Worm (Caenorhabditis elegans) whole organism, late embryonic: ENCODE results near the gene C27D8.2.

Source experiments
- C38D4.7 ChIP-seq: fragments of 200-800 bp; sonication (Bioruptor generic); optimal IDR thresholded peaks from 2 replicates; lab custom pipeline; 2018; ENCODE audit warnings: mild to moderate bottlenecking, missing genetic modification characterization, moderate library complexity, missing compliant biosample characterization
- ceh-14 ChIP-seq: sonication (generic microtip); optimal IDR thresholded peaks from 2 replicates; lab custom pipeline; 2016; ENCODE audit warnings: missing genotype, missing genetic modification characterization, missing compliant biosample characterization
- ceh-18 ChIP-seq: sonication (generic microtip); optimal IDR thresholded peaks from 2 replicates; lab custom pipeline; 2016; ENCODE audit warnings: missing genetic modification characterization, missing compliant biosample characterization
- ceh-2 ChIP-seq: sonication (generic microtip); optimal IDR thresholded peaks from 2 replicates; lab custom pipeline; 2016; ENCODE audit warnings: missing genotype, missing genetic modification characterization, missing compliant biosample characterization
- ceh-24 ChIP-seq: sonication (generic microtip); optimal IDR thresholded peaks from 2 replicates; lab custom pipeline; 2016; ENCODE audit warnings: mild to moderate bottlenecking, missing genetic modification characterization, missing compliant biosample characterization
- ceh-34 ChIP-seq: sonication (generic microtip); optimal IDR thresholded peaks from 2 replicates; lab custom pipeline; 2016; ENCODE audit warnings: mild to moderate bottlenecking, missing genetic modification characterization, missing compliant biosample characterization
- ceh-48 ChIP-seq: sonication (generic microtip); optimal IDR thresholded peaks from 2 replicates; lab custom pipeline; 2016; ENCODE audit warnings: missing genetic modification characterization, inconsistent platforms, missing compliant biosample characterization
- dmd-4 ChIP-seq: sonication (generic microtip); optimal IDR thresholded peaks from 2 replicates; lab custom pipeline; 2016; ENCODE audit warnings: borderline replicate concordance, missing genetic modification characterization, missing compliant biosample characterization
- dve-1 ChIP-seq: sonication (generic microtip); optimal IDR thresholded peaks from 2 replicates; lab custom pipeline; 2017; ENCODE audit warnings: antibody characterized with exemption, mild to moderate bottlenecking, missing genetic modification characterization, missing compliant biosample characterization
- ets-4 ChIP-seq: sonication (generic microtip); optimal IDR thresholded peaks from 2 replicates; lab custom pipeline; 2016; ENCODE audit warnings: missing genetic modification characterization, missing compliant biosample characterization
- eyg-1 ChIP-seq: sonication (generic microtip); optimal IDR thresholded peaks from 2 replicates; lab custom pipeline; 2016; ENCODE audit warnings: missing genotype, missing genetic modification characterization, missing compliant biosample characterization
- fkh-6 ChIP-seq: sonication (generic microtip); optimal IDR thresholded peaks from 2 replicates; lab custom pipeline; 2016; ENCODE audit warnings: missing genetic modification characterization, missing compliant biosample characterization
- hlh-15 ChIP-seq: sonication (generic microtip); optimal IDR thresholded peaks from 2 replicates; lab custom pipeline; 2016; ENCODE audit warnings: missing genetic modification characterization, missing compliant biosample characterization
- hlh-6 ChIP-seq: sonication (generic microtip); optimal IDR thresholded peaks from 2 replicates; lab custom pipeline; 2016; ENCODE audit warnings: missing genotype, missing genetic modification characterization, missing compliant biosample characterization
- lin-11 ChIP-seq: fragments of 200-800 bp; sonication (Bioruptor generic); optimal IDR thresholded peaks from 2 replicates; lab custom pipeline; 2018; ENCODE audit warnings: mild to moderate bottlenecking, missing genetic modification characterization, missing compliant biosample characterization
- madf-2 ChIP-seq: sonication (generic microtip); optimal IDR thresholded peaks from 2 replicates; lab custom pipeline; 2017; ENCODE audit warnings: missing genetic modification characterization, missing compliant biosample characterization
- mec-3 ChIP-seq: sonication (generic microtip); optimal IDR thresholded peaks from 2 replicates; lab custom pipeline; 2016; ENCODE audit warnings: borderline replicate concordance, missing genetic modification characterization, missing compliant biosample characterization
- nfya-1 ChIP-seq: sonication (generic microtip); optimal IDR thresholded peaks from 2 replicates; lab custom pipeline; 2017; ENCODE audit warnings: missing genetic modification characterization, mild to moderate bottlenecking, missing compliant biosample characterization, antibody characterized with exemption, moderate library complexity
- odd-2 ChIP-seq: sonication (generic microtip); optimal IDR thresholded peaks from 2 replicates; lab custom pipeline; 2017; ENCODE audit warnings: antibody characterized with exemption, mild to moderate bottlenecking, missing genetic modification characterization, missing compliant biosample characterization
- pat-9 ChIP-seq: fragments of 200-800 bp; sonication (Bioruptor generic); optimal IDR thresholded peaks from 2 replicates; lab custom pipeline; 2018; ENCODE audit warnings: mild to moderate bottlenecking, missing genetic modification characterization, moderate library complexity, missing compliant biosample characterization
- pros-1 ChIP-seq: fragments of 150-350 bp; optimal IDR thresholded peaks from 2 replicates; lab custom pipeline; 2014; ENCODE audit warnings: missing biosample characterization, missing genetic modification reagents, missing genetic modification characterization
- ref-2 ChIP-seq: sonication (generic microtip); optimal IDR thresholded peaks from 2 replicates; lab custom pipeline; 2016; ENCODE audit warnings: missing genetic modification characterization, missing compliant biosample characterization
- rnt-1 ChIP-seq: sonication (generic microtip); optimal IDR thresholded peaks from 2 replicates; lab custom pipeline; 2016; ENCODE audit warnings: missing genetic modification characterization, missing compliant biosample characterization
- sox-2 ChIP-seq: fragments of 200-800 bp; sonication (Bioruptor generic); IDR thresholded peaks from 2 replicates; pipeline ENCODE4 v1.3.6; 2022; ENCODE audit warnings: missing genetic modification reagents, missing genetic modification characterization, missing compliant biosample characterization
- sox-4 ChIP-seq: sonication (generic microtip); optimal IDR thresholded peaks from 2 replicates; lab custom pipeline; 2017; ENCODE audit warnings: mild to moderate bottlenecking, missing genetic modification characterization, inconsistent platforms, missing compliant biosample characterization
- syd-9 ChIP-seq: sonication (generic microtip); optimal IDR thresholded peaks from 2 replicates; lab custom pipeline; 2016; ENCODE audit warnings: mild to moderate bottlenecking, missing genetic modification characterization, moderate library complexity, missing compliant biosample characterization
- unc-3 ChIP-seq, 2 experiments: fragments of 200-800 bp in 1 of 2; sonication (Bioruptor generic) in 1 of 2; sonication (generic microtip) in 1 of 2; conservative IDR thresholded peaks in 1 of 2; optimal IDR thresholded peaks in 1 of 2; 2 replicates each; pipeline versions ENCODE4 v1.3.6 to Lab custom; 2016 to 2022; ENCODE audit warnings: missing compliant biosample characterization in 2 of 2, missing genetic modification characterization in 2 of 2, missing genetic modification reagents in 1 of 2
- unc-42 ChIP-seq: sonication (generic microtip); optimal IDR thresholded peaks from 2 replicates; lab custom pipeline; 2016; ENCODE audit warnings: missing genotype, missing genetic modification characterization, missing compliant biosample characterization

The C27D8.2 gene

DNA sequence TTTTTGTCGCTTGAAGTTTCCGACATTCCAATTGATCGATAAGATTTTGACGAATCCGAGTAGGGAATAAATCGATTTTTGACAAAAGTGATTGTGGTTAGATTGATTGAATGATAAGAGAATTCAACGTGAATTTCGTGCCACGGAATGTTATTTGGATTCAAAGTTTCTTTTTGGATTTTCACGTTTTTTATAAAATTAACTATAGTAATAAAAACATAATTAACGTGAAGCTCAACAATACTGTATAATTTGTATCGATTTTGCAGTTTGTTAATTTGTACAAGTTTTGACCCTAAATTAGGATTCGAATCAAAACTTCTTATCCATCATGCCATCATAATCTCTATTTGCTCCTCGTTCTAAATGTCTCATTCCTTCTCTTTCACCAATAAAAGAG lies 33.7 kb downstream of the C27D8.2 start, which contains the start of gene C36H8.1:
Gene C36H8.1, minus strand, starts transcription at position 101 of the 400 bp plus-strand sequence.
- TF ChIP-seq ceh-14 (no peak), pros-1 (tag; lab: Kevin White, UChicago) (no peak), ceh-34 (tag; lab: Kevin White, UChicago) (no peak), lin-11 (tag; lab: Kevin White, UChicago) (no peak)

DNA sequence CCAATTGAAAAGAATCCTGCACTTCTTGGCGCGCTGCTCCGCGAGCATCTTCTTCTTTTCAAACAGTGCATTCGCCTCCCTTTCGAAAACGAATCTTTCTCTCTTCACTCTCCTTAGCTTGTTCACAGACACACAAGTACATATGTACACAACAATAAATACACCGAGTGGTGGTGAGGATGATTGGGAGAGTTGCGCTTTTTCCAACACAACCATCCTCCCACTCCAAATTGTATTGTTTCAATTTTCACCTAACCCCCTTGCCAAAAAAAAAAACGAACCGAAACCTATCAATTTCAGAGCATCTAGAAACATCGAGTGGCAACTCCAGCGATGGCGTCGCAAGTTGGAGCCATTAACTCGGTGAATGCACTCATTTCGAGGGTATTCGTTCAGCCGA lies 35.3 kb downstream of the C27D8.2 start, which contains the start of gene inx-6:
Gene inx-6, plus strand, starts transcription at position 301 of the 400 bp plus-strand sequence.
- no peak for TF ChIP-seq unc-3 (GFP tag; conservative IDR thresholded peaks at IDR 0.05; lab: Robert Waterston, UW)
- no peak for TF ChIP-seq unc-3 (tag; optimal IDR thresholded peaks at IDR 0.05; lab: Kevin White, UChicago)
- TF ChIP-seq dve-1 (tag; lab: Kevin White, UChicago) = no peak
- TF ChIP-seq hlh-15 (tag; lab: Kevin White, UChicago) = no peak

DNA sequence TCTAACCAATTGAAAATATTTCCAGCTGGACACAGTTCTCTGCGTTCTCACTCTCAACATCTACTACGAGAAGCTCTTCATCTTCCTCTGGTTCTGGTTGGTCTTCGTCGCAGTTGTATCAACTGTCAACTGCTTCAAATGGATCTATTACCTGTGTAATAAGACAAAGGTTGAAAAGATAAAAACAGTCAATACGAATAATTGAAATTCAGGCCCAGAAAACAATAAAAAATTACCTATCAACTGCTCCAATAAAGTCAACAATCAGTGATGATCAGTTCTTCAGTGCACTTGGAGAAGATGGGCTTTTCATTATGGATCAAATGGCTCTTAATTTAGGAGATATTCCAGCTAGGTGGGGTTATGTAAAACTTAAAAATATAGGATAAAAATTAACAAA lies 37.7 kb downstream of the C27D8.2 start:
- TF ChIP-seq sox-4 (tag; lab: Kevin White, UChicago) (no peak), odd-2 (tag; lab: Kevin White, UChicago) (no peak), ceh-18 (no peak), hlh-6 (no peak), rnt-1 (tag; lab: Kevin White, UChicago) (no peak), eyg-1 (tag; lab: Kevin White, UChicago) (no peak), sox-2 (no peak), ceh-48 (no peak), syd-9 (tag; lab: Kevin White, UChicago) (no peak), madf-2 (tag; lab: Kevin White, UChicago) (no peak), C38D4.7 (no peak), pat-9 (no peak), fkh-6 (tag; lab: Kevin White, UChicago) (no peak)

ce11 chrIV:12754170-12754569 lies 43.2 kb downstream of the C27D8.2 start:
- no peak for TF ChIP-seq ref-2 (tag; lab: Kevin White, UChicago)
- TF ChIP-seq ceh-18 = no peak
- TF ChIP-seq nfya-1 (tag; lab: Kevin White, UChicago) = peak; percentile 60
- TF ChIP-seq ceh-24 = no peak

ce11 chrIV:12755641-12756040 lies 44.6 kb downstream of the C27D8.2 start:
- no peak for TF ChIP-seq dmd-4
- no peak for TF ChIP-seq mec-3 (tag; lab: Kevin White, UChicago)
- peak; percentile 69 for TF ChIP-seq nfya-1 (tag; lab: Kevin White, UChicago)

ce11 chrIV:12757470-12757869 lies 46.5 kb downstream of the C27D8.2 start, which contains the start of gene flp-9:
flp-9 (minus strand) TSS chrIV:12757570.
- TF ChIP-seq ets-4 = no peak
- TF ChIP-seq lin-11 (tag; lab: Kevin White, UChicago) = no peak

DNA sequence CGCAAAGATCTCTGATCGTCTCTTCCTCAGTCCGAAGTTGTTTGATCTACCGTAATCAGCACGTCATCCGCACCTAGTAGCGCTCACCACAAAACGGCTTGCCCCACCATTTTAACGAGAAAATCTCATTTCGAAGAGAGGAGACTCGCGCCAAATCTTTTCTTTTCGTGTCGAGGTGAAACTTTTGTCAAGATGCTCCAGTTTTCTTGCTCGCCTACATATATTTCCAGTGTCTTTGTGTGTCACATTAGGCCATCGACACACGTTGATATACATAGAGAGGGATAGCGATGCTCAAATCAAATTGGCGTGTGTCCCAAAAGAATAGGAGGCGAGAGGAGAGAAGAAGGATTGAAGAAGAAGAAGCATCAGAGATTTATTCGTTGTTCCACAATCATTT lies 51.8 kb downstream of the C27D8.2 start:
- TF ChIP-seq pros-1 (tag; lab: Kevin White, UChicago) (no peak), ceh-48 (no peak), odd-2 (tag; lab: Kevin White, UChicago) (no peak), ceh-2 (tag; lab: Kevin White, UChicago) (no peak), unc-42 (tag; lab: Kevin White, UChicago) (peak; percentile 90)
- TF ChIP-seq, all 69 proteins: peak for 1
